Fruit fly (Drosophila melanogaster): ENCODE measurements around the gene CG33120.

dm6 chr2L:18881014-18881660 lies 36.8 kb upstream of the CG33120 start, which contains the start of gene tup:
- TF ChIP-seq psq (optimal IDR thresholded peaks at IDR 0.05): no peak
- no peak for TF ChIP-seq insv (optimal IDR thresholded peaks at IDR 0.05)
- no peak for TF ChIP-seq h (optimal IDR thresholded peaks at IDR 0.05)
- no peak for TF ChIP-seq Sin3A (optimal IDR thresholded peaks at IDR 0.05)
- TF ChIP-seq ttk (optimal IDR thresholded peaks at IDR 0.05): no peak
- no peak for TF ChIP-seq Myc (optimal IDR thresholded peaks at IDR 0.05)

Measured in Kc167 (cell line).